Fruit fly (Drosophila melanogaster) whole organism, prepupa: ENCODE data around the gene CG3630.
A peak's percentile ranks its signal among the peaks of the same experiment; 100 is the strongest.

Experiments
- Blimp-1 ChIP-seq: fragments of 200-800 bp; sonication (Bioruptor generic); optimal IDR thresholded peaks from 3 replicates; lab custom pipeline; 2017; ENCODE audit warnings: missing biosample characterization, missing genetic modification characterization, mild to moderate bottlenecking, moderate library complexity, missing genetic modification reagents
- CG10631 ChIP-seq: fragments of 200-800 bp; sonication (Bioruptor generic); optimal IDR thresholded peaks from 2 replicates; lab custom pipeline; 2016; ENCODE audit warnings: missing biosample characterization, missing genetic modification characterization
- CG10669 ChIP-seq: fragments of 200-800 bp; sonication (Bioruptor generic); optimal IDR thresholded peaks from 3 replicates; lab custom pipeline; 2018; ENCODE audit warnings: missing biosample characterization, mild to moderate bottlenecking, missing genetic modification characterization, moderate library complexity
- CG11294 ChIP-seq: fragments of 200-800 bp; sonication (Bioruptor generic); IDR thresholded peaks from 2 replicates; pipeline ENCODE4 v1.3.6; 2022; ENCODE audit warnings: missing biosample characterization, missing genetic modification characterization
- CG11902 ChIP-seq: fragments of 200-800 bp; sonication (Bioruptor generic); optimal IDR thresholded peaks from 3 replicates; lab custom pipeline; 2016; ENCODE audit warnings: missing biosample characterization, missing genetic modification characterization
- CG15336 ChIP-seq: fragments of 200-800 bp; sonication (Bioruptor generic); IDR thresholded peaks from 2 replicates; pipeline ENCODE4 v1.3.6; 2022; ENCODE audit warnings: missing biosample characterization, missing genetic modification characterization
- CG16779 ChIP-seq: fragments of 200-800 bp; sonication (Bioruptor generic); optimal IDR thresholded peaks from 3 replicates; lab custom pipeline; 2017; ENCODE audit warnings: missing biosample characterization, mild to moderate bottlenecking, missing genetic modification characterization
- CG3032 ChIP-seq: fragments of 200-800 bp; optimal IDR thresholded peaks from 2 replicates; lab custom pipeline; 2019; ENCODE audit warnings: missing biosample characterization, mild to moderate bottlenecking, missing genetic modification characterization, moderate library complexity
- CG31627 ChIP-seq: fragments of 200-800 bp; sonication (Bioruptor generic); optimal IDR thresholded peaks from 3 replicates; lab custom pipeline; 2016; ENCODE audit warnings: missing biosample characterization, missing genetic modification characterization
- CG32006 ChIP-seq: fragments of 200-800 bp; sonication (Bioruptor generic); optimal IDR thresholded peaks from 3 replicates; lab custom pipeline; 2017; ENCODE audit warnings: missing biosample characterization, mild to moderate bottlenecking, missing genetic modification characterization
- CG34406 ChIP-seq: fragments of 200-800 bp; sonication (Bioruptor generic); optimal IDR thresholded peaks from 3 replicates; lab custom pipeline; 2016; ENCODE audit warnings: missing biosample characterization, missing genetic modification characterization
- CG3919 ChIP-seq: fragments of 200-800 bp; sonication (Bioruptor generic); optimal IDR thresholded peaks from 3 replicates; lab custom pipeline; 2016; ENCODE audit warnings: missing biosample characterization, missing genetic modification characterization
- CG4318 ChIP-seq: fragments of 200-800 bp; sonication (Bioruptor generic); optimal IDR thresholded peaks from 3 replicates; lab custom pipeline; 2017; ENCODE audit warnings: missing biosample characterization, mild to moderate bottlenecking, missing genetic modification characterization
- CG6163 ChIP-seq: fragments of 200-800 bp; sonication (Bioruptor generic); IDR thresholded peaks from 3 replicates; pipeline ENCODE4 v1.3.6; 2022; ENCODE audit warnings: missing biosample characterization, missing genetic modification characterization
- CG6276 ChIP-seq: fragments of 200-800 bp; sonication (Bioruptor generic); optimal IDR thresholded peaks from 2 replicates; lab custom pipeline; 2017; ENCODE audit warnings: missing biosample characterization, mild to moderate bottlenecking, missing genetic modification characterization
- CG6792 ChIP-seq: fragments of 200-800 bp; sonication (Bioruptor generic); optimal IDR thresholded peaks from 3 replicates; lab custom pipeline; 2016; ENCODE audit warnings: missing biosample characterization, missing genetic modification characterization
- CG6808 ChIP-seq: fragments of 200-800 bp; sonication (Bioruptor generic); optimal IDR thresholded peaks from 3 replicates; lab custom pipeline; 2017; ENCODE audit warnings: missing biosample characterization, missing genetic modification characterization, mild to moderate bottlenecking, moderate library complexity, missing genetic modification reagents
- CG6854 ChIP-seq: fragments of 200-800 bp; sonication (Bioruptor generic); optimal IDR thresholded peaks from 2 replicates; lab custom pipeline; 2017; ENCODE audit warnings: missing biosample characterization, mild to moderate bottlenecking, missing genetic modification characterization
- CG8319 ChIP-seq: fragments of 200-800 bp; sonication (Bioruptor generic); optimal IDR thresholded peaks from 3 replicates; lab custom pipeline; 2016; ENCODE audit warnings: missing biosample characterization, missing genetic modification characterization
- CG8632 ChIP-seq: fragments of 200-800 bp; sonication (Bioruptor generic); optimal IDR thresholded peaks from 3 replicates; lab custom pipeline; 2016; ENCODE audit warnings: missing biosample characterization, missing genetic modification characterization
- Eip78C ChIP-seq: fragments of 200-800 bp; sonication (Bioruptor generic); peaks from one replicate; lab custom pipeline; 2016; ENCODE audit warnings: missing biosample characterization, missing genetic modification characterization
- Eip93F ChIP-seq: fragments of 200-800 bp; sonication (Bioruptor generic); optimal IDR thresholded peaks from 2 replicates; lab custom pipeline; 2016; ENCODE audit warnings: missing biosample characterization, mild to moderate bottlenecking, missing genetic modification characterization
- Ets21C ChIP-seq: fragments of 200-800 bp; sonication (Bioruptor generic); optimal IDR thresholded peaks from 3 replicates; lab custom pipeline; 2016; ENCODE audit warnings: missing biosample characterization, missing genetic modification characterization
- Gug ChIP-seq: fragments of 200-800 bp; sonication (Bioruptor generic); IDR thresholded peaks from 2 replicates; pipeline ENCODE4 v1.3.6; 2022; ENCODE audit warnings: missing biosample characterization, missing genetic modification characterization
- Hr38 ChIP-seq: sonication (Bioruptor generic); optimal IDR thresholded peaks from 2 replicates; lab custom pipeline; 2016; ENCODE audit warnings: missing biosample characterization, missing genetic modification characterization
- Hr39 ChIP-seq: fragments of 200-800 bp; sonication (Bioruptor generic); optimal IDR thresholded peaks from 2 replicates; lab custom pipeline; 2016; ENCODE audit warnings: missing biosample characterization, missing genetic modification characterization
- Met ChIP-seq: fragments of 200-800 bp; sonication (Bioruptor generic); optimal IDR thresholded peaks from 3 replicates; lab custom pipeline; 2016; ENCODE audit warnings: missing biosample characterization, missing genetic modification characterization
- OdsH ChIP-seq: fragments of 200-800 bp; sonication (Bioruptor generic); optimal IDR thresholded peaks from 3 replicates; lab custom pipeline; 2016; ENCODE audit warnings: missing biosample characterization, missing genetic modification characterization
- Smox ChIP-seq: fragments of 200-800 bp; sonication (Bioruptor generic); optimal IDR thresholded peaks from 3 replicates; lab custom pipeline; 2016; ENCODE audit warnings: missing biosample characterization, missing genetic modification characterization
- Sox102F ChIP-seq: fragments of 200-800 bp; sonication (Bioruptor generic); optimal IDR thresholded peaks from 2 replicates; lab custom pipeline; 2016; ENCODE audit warnings: missing biosample characterization, mild to moderate bottlenecking, missing genetic modification characterization
- acj6 ChIP-seq: fragments of 200-800 bp; sonication (Bioruptor generic); optimal IDR thresholded peaks from 3 replicates; lab custom pipeline; 2016; ENCODE audit warnings: missing biosample characterization, missing genetic modification characterization
- cyc ChIP-seq: fragments of 200-800 bp; sonication (Bioruptor generic); optimal IDR thresholded peaks from 3 replicates; lab custom pipeline; 2016; ENCODE audit warnings: missing biosample characterization, missing genetic modification characterization
- dac ChIP-seq: fragments of 200-800 bp; sonication (Bioruptor generic); optimal IDR thresholded peaks from 2 replicates; lab custom pipeline; 2017; ENCODE audit warnings: missing biosample characterization, mild to moderate bottlenecking, missing genetic modification characterization
- eg ChIP-seq: fragments of 200-800 bp; sonication (Bioruptor generic); IDR thresholded peaks from 3 replicates; pipeline ENCODE4 v1.3.6; 2022; ENCODE audit warnings: missing biosample characterization, missing genetic modification characterization
- fkh ChIP-seq: fragments of 200-800 bp; sonication (Bioruptor generic); optimal IDR thresholded peaks from 3 replicates; lab custom pipeline; 2017; ENCODE audit warnings: missing biosample characterization, mild to moderate bottlenecking, missing genetic modification characterization, moderate library complexity
- lz ChIP-seq: fragments of 200-800 bp; sonication (Bioruptor generic); optimal IDR thresholded peaks from 3 replicates; lab custom pipeline; 2016; ENCODE audit warnings: missing biosample characterization, missing genetic modification characterization
- net ChIP-seq: fragments of 200-800 bp; sonication (Bioruptor generic); optimal IDR thresholded peaks from 3 replicates; lab custom pipeline; 2016; ENCODE audit warnings: missing biosample characterization, missing genetic modification characterization
- pdm3 ChIP-seq: fragments of 200-800 bp; sonication (Bioruptor generic); optimal IDR thresholded peaks from 3 replicates; lab custom pipeline; 2016; ENCODE audit warnings: missing biosample characterization, missing genetic modification characterization
- spab ChIP-seq: fragments of 200-800 bp; sonication (Bioruptor generic); optimal IDR thresholded peaks from 2 replicates; lab custom pipeline; 2017; ENCODE audit warnings: missing biosample characterization, mild to moderate bottlenecking, missing genetic modification characterization, missing genetic modification reagents
- ss ChIP-seq, 2 experiments: fragments of 200-800 bp; sonication (Bioruptor generic); optimal IDR thresholded peaks; 2 replicates in 1 of 2; 3 replicates in 1 of 2; lab custom pipeline; 2017 to 2018; ENCODE audit warnings: mild to moderate bottlenecking in 2 of 2, missing biosample characterization in 2 of 2, missing genetic modification characterization in 2 of 2, moderate library complexity in 1 of 2
- svp ChIP-seq: fragments of 200-800 bp; sonication (Bioruptor generic); peaks from one replicate; lab custom pipeline; 2016; ENCODE audit warnings: missing biosample characterization, missing genetic modification characterization
- topi ChIP-seq: fragments of 200-800 bp; sonication (Bioruptor generic); optimal IDR thresholded peaks from 3 replicates; lab custom pipeline; 2016; ENCODE audit warnings: missing biosample characterization, missing genetic modification characterization
- vri ChIP-seq: fragments of 200-800 bp; sonication (Bioruptor generic); optimal IDR thresholded peaks from 3 replicates; lab custom pipeline; 2016; ENCODE audit warnings: missing biosample characterization, mild to moderate bottlenecking, missing genetic modification characterization

Gene CG3630

dm6 chrX:2193809-2194207, 31.8 kb downstream of the CG3630 start, which contains the start of gene CG14053:
TSS of gene CG14053 (minus strand) at chrX:2193909.
- no peak for TF ChIP-seq CG16779 (tag; lab: Kevin White, UChicago)
- no peak for TF ChIP-seq Gug
- no peak for TF ChIP-seq CG10669
- TF ChIP-seq dac (GFP tag; lab: Kevin White, UChicago): no peak
- no peak for TF ChIP-seq Hr39 (GFP tag; lab: Kevin White, UChicago)
- TF ChIP-seq CG8319 (GFP tag; lab: Kevin White, UChicago): no peak
- no peak for TF ChIP-seq CG6808 (GFP tag; lab: Kevin White, UChicago)
- TF ChIP-seq eg (GFP tag; lab: Robert Waterston, UW): no peak
- TF ChIP-seq Sox102F: no peak
- no peak for TF ChIP-seq ss (GFP tag; optimal IDR thresholded peaks at IDR 0.05; lab: Kevin White, UChicago)
- TF ChIP-seq OdsH (GFP tag; lab: Kevin White, UChicago): no peak
- no peak for TF ChIP-seq Blimp-1 (GFP tag; lab: Kevin White, UChicago)
- TF ChIP-seq CG10631 (GFP tag; lab: Kevin White, UChicago): no peak

dm6 chrX:2194208-2195094, 32.5 kb downstream of the CG3630 start:
- TF ChIP-seq CG8632 (GFP tag; lab: Kevin White, UChicago): no peak
- TF ChIP-seq net (GFP tag; lab: Kevin White, UChicago): peak; percentile 16
- no peak for TF ChIP-seq Smox (GFP tag; lab: Kevin White, UChicago)
- peak; percentile 75 for TF ChIP-seq vri
- TF ChIP-seq Eip78C (GFP tag; lab: Kevin White, UChicago): peak; percentile 19
- TF ChIP-seq Sox102F: no peak
- peak; percentile 38 for TF ChIP-seq Eip93F (GFP tag; lab: Kevin White, UChicago)
- TF ChIP-seq CG16779 (tag; lab: Kevin White, UChicago): peak; percentile 14
- TF ChIP-seq Gug: no peak
- TF ChIP-seq CG32006 (GFP tag; lab: Kevin White, UChicago): no peak
- TF ChIP-seq CG6808 (GFP tag; lab: Kevin White, UChicago): no peak
- no peak for TF ChIP-seq OdsH (GFP tag; lab: Kevin White, UChicago)
- TF ChIP-seq svp: peak; percentile 84
- no peak for TF ChIP-seq spab (GFP tag; lab: Kevin White, UChicago)
- peak; percentile 7 for TF ChIP-seq CG6854 (GFP tag; lab: Kevin White, UChicago)
- TF ChIP-seq CG3032: no peak
- TF ChIP-seq CG6163 (GFP tag; lab: Robert Waterston, UW): no peak
- TF ChIP-seq CG15336 (GFP tag; lab: Robert Waterston, UW): peak; percentile 34; the same call in 1 of the 2 replicates
- TF ChIP-seq CG4318 (GFP tag; lab: Kevin White, UChicago): no peak
- TF ChIP-seq Blimp-1 (GFP tag; lab: Kevin White, UChicago): no peak
- no peak for TF ChIP-seq pdm3 (GFP tag; lab: Kevin White, UChicago)
- TF ChIP-seq CG3919 (GFP tag; lab: Kevin White, UChicago): peak; percentile 8
- no peak for TF ChIP-seq topi
- peak; percentile 17 for TF ChIP-seq fkh (GFP tag; lab: Kevin White, UChicago)

- TF ChIP-seq Ets21C (peak; percentile 19), cyc (GFP tag; lab: Kevin White, UChicago) (peak; percentile 40), Blimp-1 (GFP tag; lab: Kevin White, UChicago) (no peak), CG11294 (GFP tag; lab: Robert Waterston, UW) (peak; percentile 44; the same call in 1 of the 2 replicates), svp (peak; percentile 100), fkh (GFP tag; lab: Kevin White, UChicago) (no peak), CG15336 (GFP tag; lab: Robert Waterston, UW) (peak; percentile 49), CG6792 (no peak), Met (GFP tag; lab: Kevin White, UChicago) (peak; percentile 56), acj6 (peak; percentile 40), CG11902 (no peak), CG6808 (GFP tag; lab: Kevin White, UChicago) (peak; percentile 19), CG6163 (GFP tag; lab: Robert Waterston, UW) (peak; percentile 62; the same call in 2 of the 3 replicates), CG8319 (GFP tag; lab: Kevin White, UChicago) (no peak), Smox (GFP tag; lab: Kevin White, UChicago) (peak; percentile 51), Hr39 (GFP tag; lab: Kevin White, UChicago) (peak; percentile 70), dac (GFP tag; lab: Kevin White, UChicago) (no peak), CG6854 (GFP tag; lab: Kevin White, UChicago) (no peak), CG34406 (GFP tag; lab: Kevin White, UChicago) (peak; percentile 32), lz (GFP tag; lab: Kevin White, UChicago) (peak; percentile 47), CG6276 (GFP tag; lab: Kevin White, UChicago) (peak; percentile 1), CG16779 (tag; lab: Kevin White, UChicago) (no peak), CG31627 (GFP tag; lab: Kevin White, UChicago) (peak; percentile 48), Hr38 (GFP tag; lab: Kevin White, UChicago) (no peak), pdm3 (GFP tag; lab: Kevin White, UChicago) (peak; percentile 35)
These were observed 34.2 kb downstream of the CG3630 start for dm6 chrX:2196086-2196732.
